Fruit fly (Drosophila melanogaster): ENCODE data around the gene CG2614.

DNA sequence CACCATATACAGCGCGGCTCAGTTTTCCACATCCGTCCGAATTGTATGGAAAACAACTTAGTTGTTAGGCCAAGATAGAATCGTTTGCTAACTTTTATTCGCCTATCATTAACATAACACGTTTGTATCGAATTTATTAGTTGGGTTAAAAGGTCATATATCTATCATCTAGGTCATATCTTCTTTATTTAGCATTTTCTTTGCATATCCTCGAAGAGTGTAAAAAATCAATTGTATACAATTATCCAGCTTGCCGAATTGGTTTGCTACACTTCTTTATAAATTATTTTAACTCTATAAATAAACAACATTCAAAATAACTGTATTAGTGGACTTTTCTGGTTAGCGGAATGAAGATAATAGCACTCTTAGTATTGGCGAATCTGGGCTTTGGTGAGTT lies 22.0 kb upstream of the CG2614 start, which contains the start of gene CG17472:
- TF ChIP-seq Dfd (GFP tag; optimal IDR thresholded peaks at IDR 0.05) = no peak
- no peak for TF ChIP-seq br (GFP tag; optimal IDR thresholded peaks at IDR 0.05)
- TF ChIP-seq Abd-B (GFP tag; optimal IDR thresholded peaks at IDR 0.05) = no peak
- TF ChIP-seq tai (GFP tag; optimal IDR thresholded peaks at IDR 0.05) = no peak
- no peak for TF ChIP-seq dl (GFP tag; optimal IDR thresholded peaks at IDR 0.05; ENCODE audit: insufficient read depth in 1 of 2, partially characterized antibody in 2 of 2)

Data from whole organism, wandering third instar larva.